Fruit fly (Drosophila melanogaster) whole organism, embryonic: ENCODE results near the gene CCDC53.

ENCODE experiments used
- Asciz ChIP-seq: fragments of 200-800 bp; sonication (Bioruptor generic); optimal IDR thresholded peaks from 2 replicates; lab custom pipeline; 2017; ENCODE audit warnings: missing biosample characterization, mild to moderate bottlenecking, missing genetic modification characterization, missing genetic modification reagents
- BEAF-32 ChIP-seq: fragments of 200-800 bp; sonication (Bioruptor generic); optimal IDR thresholded peaks from 3 replicates; lab custom pipeline; 2017; ENCODE audit warnings: missing biosample characterization, missing genetic modification characterization, mild to moderate bottlenecking, moderate library complexity, missing genetic modification reagents
- Bgb ChIP-seq: fragments of 200-800 bp; sonication (Bioruptor generic); IDR thresholded peaks from 2 replicates; pipeline ENCODE4 v1.3.6; 2022; ENCODE audit warnings: missing biosample characterization, missing genetic modification characterization; ENCODE audit not compliant: partially characterized antibody
- CG10267 ChIP-seq: fragments of 200-800 bp; sonication (Bioruptor generic); optimal IDR thresholded peaks from 2 replicates; lab custom pipeline; 2018; ENCODE audit warnings: missing biosample characterization, mild to moderate bottlenecking, missing genetic modification characterization, moderate library complexity
- CG10431 ChIP-seq: fragments of 200-800 bp; sonication (Bioruptor generic); optimal IDR thresholded peaks from 3 replicates; lab custom pipeline; 2018; ENCODE audit warnings: missing biosample characterization, mild to moderate bottlenecking, missing genetic modification characterization
- CG10462 ChIP-seq: fragments of 200-800 bp; sonication (Bioruptor generic); optimal IDR thresholded peaks from 2 replicates; lab custom pipeline; 2016; ENCODE audit warnings: missing biosample characterization, missing genetic modification characterization
- CG11093 ChIP-seq: fragments of 200-800 bp; sonication (Bioruptor generic); IDR thresholded peaks from 3 replicates; pipeline ENCODE4 v1.3.6; 2022; ENCODE audit warnings: missing biosample characterization, missing genetic modification characterization
- CG13624 ChIP-seq: fragments of 200-800 bp; sonication (Bioruptor generic); optimal IDR thresholded peaks from 2 replicates; lab custom pipeline; 2016; ENCODE audit warnings: missing biosample characterization, missing genetic modification characterization
- CG14441 ChIP-seq: fragments of 200-800 bp; sonication (Bioruptor generic); IDR thresholded peaks from 2 replicates; pipeline ENCODE4 v1.3.6; 2022; ENCODE audit warnings: missing biosample characterization, missing genetic modification characterization
- CG14667 ChIP-seq: fragments of 200-800 bp; sonication (Bioruptor generic); IDR thresholded peaks from 2 replicates; pipeline ENCODE4 v1.3.6; 2022; ENCODE audit warnings: missing biosample characterization, missing genetic modification characterization
- CG1602 ChIP-seq: fragments of 200-800 bp; sonication (Bioruptor generic); optimal IDR thresholded peaks from 3 replicates; lab custom pipeline; 2016; ENCODE audit warnings: missing biosample characterization, missing genetic modification characterization
- CG16779 ChIP-seq: fragments of 200-800 bp; sonication (Bioruptor generic); IDR thresholded peaks from 2 replicates; pipeline ENCODE4 v1.3.6; 2022; ENCODE audit warnings: missing biosample characterization, missing genetic modification characterization
- CG16863 ChIP-seq: fragments of 200-800 bp; sonication (Bioruptor generic); optimal IDR thresholded peaks from 3 replicates; lab custom pipeline; 2016; ENCODE audit warnings: missing biosample characterization, missing genetic modification characterization
- CG18619 ChIP-seq: fragments of 200-800 bp; sonication (Bioruptor generic); optimal IDR thresholded peaks from 3 replicates; lab custom pipeline; 2017; ENCODE audit warnings: missing biosample characterization, mild to moderate bottlenecking, missing genetic modification characterization
- CG2129 ChIP-seq: fragments of 200-800 bp; sonication (Bioruptor generic); IDR thresholded peaks from 2 replicates; pipeline ENCODE4 v1.3.6; 2022; ENCODE audit warnings: missing biosample characterization, missing genetic modification characterization; ENCODE audit not compliant: partially characterized antibody
- CG3065 ChIP-seq: fragments of 200-800 bp; sonication (Bioruptor generic); optimal IDR thresholded peaks from 2 replicates; lab custom pipeline; 2016; ENCODE audit warnings: missing biosample characterization, missing genetic modification characterization
- CG31224 ChIP-seq: fragments of 200-800 bp; sonication (Bioruptor generic); IDR thresholded peaks from 2 replicates; pipeline ENCODE4 v1.3.6; 2022; ENCODE audit warnings: missing biosample characterization, missing genetic modification characterization
- CG6683 ChIP-seq: fragments of 200-800 bp; sonication (Bioruptor generic); optimal IDR thresholded peaks from 2 replicates; lab custom pipeline; 2017; ENCODE audit warnings: missing biosample characterization, mild to moderate bottlenecking, missing genetic modification characterization, missing genetic modification reagents
- CG7839 ChIP-seq: fragments of 200-800 bp; sonication (Bioruptor generic); optimal IDR thresholded peaks from 3 replicates; lab custom pipeline; 2018; ENCODE audit warnings: missing biosample characterization, mild to moderate bottlenecking, missing genetic modification characterization, moderate library complexity
- CG8478 ChIP-seq: fragments of >200 bp; optimal IDR thresholded peaks from 2 replicates; lab custom pipeline; 2018
- CG9609 ChIP-seq: fragments of 200-800 bp; sonication (Bioruptor generic); optimal IDR thresholded peaks from 3 replicates; lab custom pipeline; 2016; ENCODE audit warnings: missing biosample characterization, missing genetic modification characterization
- CG9797 ChIP-seq: fragments of 200-800 bp; sonication (Bioruptor generic); optimal IDR thresholded peaks from 3 replicates; lab custom pipeline; 2018; ENCODE audit warnings: missing biosample characterization, mild to moderate bottlenecking, missing genetic modification characterization
- CrebB ChIP-seq: fragments of 200-800 bp; sonication (Bioruptor generic); optimal IDR thresholded peaks from 3 replicates; lab custom pipeline; 2018; ENCODE audit warnings: missing biosample characterization, mild to moderate bottlenecking, missing genetic modification characterization
- Dip3 ChIP-seq: fragments of 200-800 bp; sonication (Bioruptor generic); optimal IDR thresholded peaks from 3 replicates; lab custom pipeline; 2016; ENCODE audit warnings: missing biosample characterization, missing genetic modification characterization
- Drgx ChIP-seq: fragments of 200-800 bp; sonication (Bioruptor generic); IDR thresholded peaks from 2 replicates; pipeline ENCODE4 v1.3.6; 2022; ENCODE audit warnings: missing biosample characterization, missing genetic modification characterization
- Eip74EF ChIP-seq, 2 experiments: fragments of 200-800 bp in 1 of 2; fragments of >200 bp in 1 of 2; sonication (Bioruptor generic) in 1 of 2; optimal IDR thresholded peaks; 2 replicates each; lab custom pipeline; 2017 to 2019; ENCODE audit warnings: missing biosample characterization in 2 of 2, missing genetic modification characterization in 2 of 2, mild to moderate bottlenecking in 1 of 2, moderate library complexity in 1 of 2
- Fer2 ChIP-seq: fragments of 200-800 bp; sonication (Bioruptor generic); optimal IDR thresholded peaks from 2 replicates; lab custom pipeline; 2018; ENCODE audit warnings: missing biosample characterization, mild to moderate bottlenecking, missing genetic modification characterization, moderate library complexity
- Fer3 ChIP-seq: fragments of 200-800 bp; sonication (Bioruptor generic); optimal IDR thresholded peaks from 2 replicates; lab custom pipeline; 2018; ENCODE audit warnings: missing biosample characterization, mild to moderate bottlenecking, missing genetic modification characterization, moderate library complexity
- Hr39 ChIP-seq: fragments of >200 bp; optimal IDR thresholded peaks from 2 replicates; lab custom pipeline; 2017
- Hr51 ChIP-seq, 2 experiments: fragments of 200-800 bp; sonication (Bioruptor generic); optimal IDR thresholded peaks; 2 replicates in 1 of 2; 3 replicates in 1 of 2; lab custom pipeline; 2016 to 2018; ENCODE audit warnings: missing biosample characterization in 2 of 2, missing genetic modification characterization in 2 of 2, mild to moderate bottlenecking in 1 of 2, moderate library complexity in 1 of 2
- MBD-R2 ChIP-seq: fragments of 200-800 bp; sonication (Bioruptor generic); IDR thresholded peaks from 2 replicates; pipeline ENCODE4 v1.3.6; 2022; ENCODE audit warnings: missing biosample characterization, missing genetic modification characterization
- Med ChIP-seq: fragments of 200-800 bp; sonication (Bioruptor generic); peaks from one replicate; lab custom pipeline; 2016; ENCODE audit warnings: missing biosample characterization, missing genetic modification characterization, mild to moderate bottlenecking, inconsistent platforms, moderate library complexity
- Nf-YC ChIP-seq: fragments of 200-800 bp; optimal IDR thresholded peaks from 3 replicates; lab custom pipeline; 2019; ENCODE audit warnings: missing biosample characterization, mild to moderate bottlenecking, missing genetic modification characterization, moderate library complexity
- Poxn ChIP-seq: fragments of 200-800 bp; sonication (Bioruptor generic); IDR thresholded peaks from 2 replicates; pipeline ENCODE4 v1.3.6; 2022; ENCODE audit warnings: missing biosample characterization, missing genetic modification characterization
- Six4 ChIP-seq: fragments of 200-800 bp; sonication (Bioruptor generic); optimal IDR thresholded peaks from 2 replicates; lab custom pipeline; 2016; ENCODE audit warnings: missing biosample characterization, missing genetic modification characterization
- Spps ChIP-seq: fragments of 200-800 bp; sonication (Bioruptor generic); optimal IDR thresholded peaks from 2 replicates; lab custom pipeline; 2018; ENCODE audit warnings: missing biosample characterization, mild to moderate bottlenecking, missing genetic modification characterization
- Stat92E ChIP-seq, 3 experiments: fragments of >200 bp in 2 of 3; fragments of 200-800 bp in 1 of 3; sonication (Bioruptor generic) in 1 of 3; optimal IDR thresholded peaks; 2 replicates each; lab custom pipeline; 2017 to 2019; ENCODE audit warnings: missing biosample characterization in 3 of 3, missing genetic modification characterization in 3 of 3, mild to moderate bottlenecking in 1 of 3, moderate library complexity in 1 of 3
- YL-1 ChIP-seq: fragments of 200-800 bp; sonication (Bioruptor generic); optimal IDR thresholded peaks from 3 replicates; lab custom pipeline; 2017; ENCODE audit warnings: missing biosample characterization, mild to moderate bottlenecking, missing genetic modification characterization
- bbx ChIP-seq: fragments of 200-800 bp; sonication (Bioruptor generic); IDR thresholded peaks from 2 replicates; pipeline ENCODE4 v1.3.6; 2022; ENCODE audit warnings: missing biosample characterization, missing genetic modification characterization; ENCODE audit not compliant: partially characterized antibody
- bowl ChIP-seq: fragments of 200-800 bp; sonication (Bioruptor generic); IDR thresholded peaks from 2 replicates; pipeline ENCODE4 v1.3.6; 2022; ENCODE audit warnings: missing biosample characterization, missing genetic modification characterization
- gem ChIP-seq: fragments of 200-800 bp; sonication (Bioruptor generic); optimal IDR thresholded peaks from 2 replicates; lab custom pipeline; 2019; ENCODE audit warnings: missing biosample characterization, mild to moderate bottlenecking, missing genetic modification characterization, moderate library complexity
- hbn ChIP-seq: fragments of 200-800 bp; sonication (Bioruptor generic); IDR thresholded peaks from 2 replicates; pipeline ENCODE4 v1.3.6; 2022; ENCODE audit warnings: missing biosample characterization, missing genetic modification characterization; ENCODE audit not compliant: partially characterized antibody
- jumu ChIP-seq: fragments of 200-800 bp; sonication (Bioruptor generic); optimal IDR thresholded peaks from 3 replicates; lab custom pipeline; 2016; ENCODE audit warnings: missing biosample characterization, missing genetic modification characterization
- maf-S ChIP-seq: fragments of 200-800 bp; sonication (Bioruptor generic); optimal IDR thresholded peaks from 2 replicates; lab custom pipeline; 2016; ENCODE audit warnings: missing biosample characterization, missing genetic modification characterization
- pan ChIP-seq, 4 experiments: fragments of >200 bp in 3 of 4; fragments of 200-800 bp in 1 of 4; sonication (Bioruptor generic) in 1 of 4; optimal IDR thresholded peaks in 3 of 4; IDR thresholded peaks in 1 of 4; 2 replicates each; pipeline versions ENCODE4 v1.3.6 to Lab custom; 2017 to 2022; ENCODE audit warnings: missing biosample characterization in 2 of 4, missing genetic modification characterization in 2 of 4, mixed read lengths in 1 of 4
- slbo ChIP-seq: fragments of 200-800 bp; sonication (Bioruptor generic); IDR thresholded peaks from 2 replicates; pipeline ENCODE4 v1.3.6; 2022; ENCODE audit warnings: missing biosample characterization, missing genetic modification characterization
- trem ChIP-seq: fragments of 200-800 bp; optimal IDR thresholded peaks from 3 replicates; lab custom pipeline; 2019; ENCODE audit warnings: missing biosample characterization, mild to moderate bottlenecking, missing genetic modification characterization, moderate library complexity
- zen ChIP-seq: fragments of 200-800 bp; sonication (Bioruptor generic); optimal IDR thresholded peaks from 3 replicates; lab custom pipeline; 2018; ENCODE audit warnings: missing biosample characterization, mild to moderate bottlenecking, missing genetic modification characterization, moderate library complexity

Gene CCDC53

DNA sequence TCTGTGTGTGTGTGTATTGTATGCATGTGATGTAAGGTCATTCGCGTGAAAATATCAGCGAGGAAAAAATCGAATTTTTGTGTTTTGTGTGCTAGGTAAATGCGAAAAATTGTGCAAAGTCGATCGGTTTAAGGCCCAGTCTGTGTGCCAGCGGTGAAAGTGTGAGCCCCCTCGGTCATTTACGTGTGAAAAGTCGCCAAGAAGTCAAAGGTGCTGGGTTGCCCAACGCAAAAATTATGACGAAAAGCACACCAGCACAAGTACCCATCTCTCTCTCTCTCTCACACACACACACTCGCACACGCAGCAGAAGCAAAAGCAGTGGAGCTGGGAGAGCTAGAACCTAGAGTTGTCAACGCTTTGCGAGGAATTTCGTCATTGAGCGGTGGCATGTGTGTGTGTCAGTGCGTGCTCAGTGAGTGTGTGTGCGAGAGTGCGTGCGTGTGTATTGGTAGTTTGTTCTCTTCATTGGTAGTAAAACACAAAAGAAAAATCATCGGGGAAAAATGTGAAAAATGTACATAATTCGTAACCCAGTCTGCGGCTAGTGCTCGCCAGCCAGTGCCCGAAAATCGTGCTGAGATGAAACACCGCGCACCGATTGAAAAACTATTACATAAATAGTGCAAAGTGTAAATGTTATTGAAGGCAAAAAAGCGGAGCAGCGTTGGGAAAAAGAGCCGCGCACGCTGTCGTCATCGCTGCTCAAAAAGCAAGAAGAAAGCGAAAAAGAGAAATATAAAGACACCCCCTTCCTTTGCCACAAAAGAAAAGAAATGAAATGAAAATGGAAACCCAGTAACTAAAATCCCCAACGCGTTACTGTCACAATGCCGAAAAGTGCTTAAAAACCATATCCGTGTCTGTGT, 42.8 kb downstream of the CCDC53 start (continued):
- TF ChIP-seq Med (GFP tag; lab: Kevin White, UChicago) (peak; percentile 65), hbn (GFP tag; lab: Robert Waterston, UW) (no peak; the same call in 1 of the 2 replicates), CG8478 (lab: Kevin White, UChicago) (peak; percentile 98), CG2129 (GFP tag; lab: Robert Waterston, UW) (no peak), Poxn (GFP tag; lab: Robert Waterston, UW) (no peak), zen (tag; lab: Kevin White, UChicago) (no peak), CG14667 (GFP tag; lab: Robert Waterston, UW) (no peak), CrebB (tag; lab: Kevin White, UChicago) (no peak), CG14441 (no peak), maf-S (GFP tag; lab: Kevin White, UChicago) (no peak), CG10462 (GFP tag; lab: Kevin White, UChicago) (no peak), Six4 (GFP tag; lab: Kevin White, UChicago) (no peak), trem (tag; lab: Kevin White, UChicago) (no peak), gem (no peak), CG1602 (no peak), Eip74EF (GFP tag; optimal IDR thresholded peaks at IDR 0.05; lab: Kevin White, UChicago) (peak in 1 of 2 experiments; percentile 36), CG9609 (no peak), CG16779 (GFP tag; lab: Robert Waterston, UW) (no peak), CG9797 (GFP tag; lab: Kevin White, UChicago) (no peak), CG16863 (GFP tag; lab: Kevin White, UChicago) (no peak), CG10431 (GFP tag; lab: Kevin White, UChicago) (no peak), MBD-R2 (GFP tag; lab: Robert Waterston, UW) (peak; percentile 17; the same call in 1 of the 2 replicates), Drgx (GFP tag; lab: Robert Waterston, UW) (peak; percentile 64), Spps (tag; lab: Kevin White, UChicago) (no peak), Dip3 (no peak), Hr51 (GFP tag; optimal IDR thresholded peaks at IDR 0.05; lab: Kevin White, UChicago) (no peak), pan (optimal IDR thresholded peaks at IDR 0.05; lab: Kevin White, UChicago) (no peak), pan (GFP tag; optimal IDR thresholded peaks at IDR 0.05 in 1 of 2, IDR thresholded peaks at IDR 0.05 in 1 of 2) (no peak), CG11093 (GFP tag; lab: Robert Waterston, UW) (no peak), CG31224 (GFP tag; lab: Robert Waterston, UW) (no peak), Fer3 (tag; lab: Kevin White, UChicago) (no peak), BEAF-32 (GFP tag; lab: Kevin White, UChicago) (no peak), slbo (0 out of 2 replicates have a peak, but pooled peaks have one; percentile 31), CG13624 (no peak), Asciz (no peak), Stat92E (GFP tag; optimal IDR thresholded peaks at IDR 0.05; lab: Kevin White, UChicago) (peak in 1 of 3 experiments; percentile 6), YL-1 (peak; percentile 68), Fer2 (no peak), CG3065 (GFP tag; lab: Kevin White, UChicago) (no peak), CG18619 (no peak), Nf-YC (tag; lab: Kevin White, UChicago) (no peak), bowl (GFP tag; lab: Robert Waterston, UW) (no peak), CG6683 (GFP tag; lab: Kevin White, UChicago) (no peak), bbx (GFP tag; lab: Robert Waterston, UW) (no peak; the same call in 1 of the 2 replicates), CG10267 (tag; lab: Kevin White, UChicago) (no peak), jumu (GFP tag; lab: Kevin White, UChicago) (no peak), Hr39 (lab: Kevin White, UChicago) (no peak), Bgb (peak; percentile 32; the same call in 1 of the 2 replicates), CG7839 (tag; lab: Kevin White, UChicago) (no peak)
